Fruit fly (Drosophila melanogaster) whole organism, embryonic: ENCODE measurements around the gene RhoGDI.

Experiments
- Awh ChIP-seq: fragments of 200-800 bp; sonication (Bioruptor generic); IDR thresholded peaks from 2 replicates; pipeline ENCODE4, ENCODE4 v1.3.6; 2022; ENCODE audit warnings: missing biosample characterization, missing genetic modification characterization
- CG10267 ChIP-seq: fragments of 200-800 bp; sonication (Bioruptor generic); optimal IDR thresholded peaks from 2 replicates; lab custom pipeline; 2018; ENCODE audit warnings: missing biosample characterization, mild to moderate bottlenecking, missing genetic modification characterization, moderate library complexity
- CG15514 ChIP-seq: fragments of 200-800 bp; sonication (Bioruptor generic); optimal IDR thresholded peaks from 3 replicates; lab custom pipeline; 2017; ENCODE audit warnings: missing biosample characterization, missing genetic modification characterization, mild to moderate bottlenecking, moderate library complexity, missing genetic modification reagents
- CG16813 ChIP-seq: fragments of 200-800 bp; sonication (Bioruptor generic); IDR thresholded peaks from 3 replicates; pipeline ENCODE4 v1.3.6; 2022; ENCODE audit warnings: missing biosample characterization, missing genetic modification characterization; ENCODE audit not compliant: partially characterized antibody
- CG17359 ChIP-seq: fragments of 200-800 bp; sonication (Bioruptor generic); optimal IDR thresholded peaks from 3 replicates; lab custom pipeline; 2018; ENCODE audit warnings: missing biosample characterization, mild to moderate bottlenecking, missing genetic modification characterization, moderate library complexity
- CG17385 ChIP-seq: fragments of 200-800 bp; sonication (Bioruptor generic); optimal IDR thresholded peaks from 3 replicates; lab custom pipeline; 2018; ENCODE audit warnings: missing biosample characterization, mild to moderate bottlenecking, missing genetic modification characterization
- CG1832 ChIP-seq: fragments of 200-800 bp; sonication (Bioruptor generic); optimal IDR thresholded peaks from 2 replicates; lab custom pipeline; 2017; ENCODE audit warnings: missing biosample characterization, mild to moderate bottlenecking, missing genetic modification characterization, inconsistent platforms
- CG18599 ChIP-seq: fragments of 200-800 bp; sonication (Bioruptor generic); optimal IDR thresholded peaks from 3 replicates; lab custom pipeline; 2017; ENCODE audit warnings: missing biosample characterization, missing genetic modification characterization, mild to moderate bottlenecking, moderate library complexity, missing genetic modification reagents
- CG2116 ChIP-seq: fragments of 200-800 bp; sonication (Bioruptor generic); optimal IDR thresholded peaks from 3 replicates; lab custom pipeline; 2018; ENCODE audit warnings: missing biosample characterization, mild to moderate bottlenecking, missing genetic modification characterization
- CG2120 ChIP-seq: fragments of 200-800 bp; sonication (Bioruptor generic); optimal IDR thresholded peaks from 3 replicates; lab custom pipeline; 2016; ENCODE audit warnings: missing biosample characterization, missing genetic modification characterization
- CG30403 ChIP-seq: fragments of 200-800 bp; sonication (Bioruptor generic); optimal IDR thresholded peaks from 3 replicates; lab custom pipeline; 2016; ENCODE audit warnings: missing biosample characterization, missing genetic modification characterization
- CG33213 ChIP-seq: fragments of 200-800 bp; sonication (Bioruptor generic); optimal IDR thresholded peaks from 3 replicates; lab custom pipeline; 2016; ENCODE audit warnings: missing biosample characterization, missing genetic modification characterization
- CG3847 ChIP-seq: fragments of 200-800 bp; sonication (Bioruptor generic); IDR thresholded peaks from 2 replicates; pipeline ENCODE4 v1.3.6; 2022; ENCODE audit warnings: missing biosample characterization, missing genetic modification characterization
- CG3995 ChIP-seq: fragments of 200-800 bp; sonication (Bioruptor generic); optimal IDR thresholded peaks from 3 replicates; lab custom pipeline; 2016; ENCODE audit warnings: missing biosample characterization, missing genetic modification characterization
- CG42726 ChIP-seq: fragments of 200-800 bp; sonication (Bioruptor generic); IDR thresholded peaks from 2 replicates; pipeline ENCODE4 v1.3.6; 2022; ENCODE audit warnings: missing biosample characterization, missing genetic modification characterization; ENCODE audit not compliant: partially characterized antibody
- CG43689 ChIP-seq: fragments of 200-800 bp; sonication (Bioruptor generic); IDR thresholded peaks from 2 replicates; pipeline ENCODE4 v1.3.6; 2022; ENCODE audit warnings: missing biosample characterization, missing genetic modification characterization
- CG4617 ChIP-seq: fragments of 200-800 bp; sonication (Bioruptor generic); optimal IDR thresholded peaks from 3 replicates; lab custom pipeline; 2016; ENCODE audit warnings: missing biosample characterization, missing genetic modification characterization, borderline replicate concordance
- CG6791 ChIP-seq: fragments of 200-800 bp; sonication (Bioruptor generic); IDR thresholded peaks from 3 replicates; pipeline ENCODE4 v1.3.6; 2022; ENCODE audit warnings: missing biosample characterization, missing genetic modification characterization; ENCODE audit not compliant: partially characterized antibody
- CG7963 ChIP-seq: fragments of 200-800 bp; sonication (Bioruptor generic); IDR thresholded peaks from 3 replicates; pipeline ENCODE4 v1.3.6; 2022; ENCODE audit warnings: missing biosample characterization, missing genetic modification characterization; ENCODE audit not compliant: partially characterized antibody
- CG8290 ChIP-seq, 3 experiments: fragments of 200-800 bp; sonication (Bioruptor generic); optimal IDR thresholded peaks; 2 replicates each; lab custom pipeline; 2016 to 2019; ENCODE audit warnings: missing biosample characterization in 3 of 3, missing genetic modification characterization in 3 of 3, mild to moderate bottlenecking in 2 of 3, moderate library complexity in 1 of 3
- CG9932 ChIP-seq: fragments of 200-800 bp; sonication (Bioruptor generic); IDR thresholded peaks from 2 replicates; pipeline ENCODE4 v1.3.6; 2022; ENCODE audit warnings: missing biosample characterization, missing genetic modification characterization
- CHES-1-like ChIP-seq: fragments of 200-800 bp; sonication (Bioruptor generic); optimal IDR thresholded peaks from 2 replicates; lab custom pipeline; 2016; ENCODE audit warnings: missing biosample characterization, missing genetic modification characterization
- Dp ChIP-seq: fragments of 200-800 bp; sonication (Bioruptor generic); optimal IDR thresholded peaks from 2 replicates; lab custom pipeline; 2018; ENCODE audit warnings: missing biosample characterization, mild to moderate bottlenecking, missing genetic modification characterization, moderate library complexity
- HmgD ChIP-seq: fragments of 200-800 bp; sonication (Bioruptor generic); optimal IDR thresholded peaks from 3 replicates; lab custom pipeline; 2016; ENCODE audit warnings: missing biosample characterization, missing genetic modification characterization
- HmgZ ChIP-seq: fragments of 200-800 bp; sonication (Bioruptor generic); optimal IDR thresholded peaks from 2 replicates; lab custom pipeline; 2018; ENCODE audit warnings: missing biosample characterization, mild to moderate bottlenecking, missing genetic modification characterization
- Lhr ChIP-seq: fragments of 200-800 bp; sonication (Bioruptor generic); optimal IDR thresholded peaks from 3 replicates; lab custom pipeline; 2017; ENCODE audit warnings: mild to moderate bottlenecking, missing biosample characterization, missing genetic modification reagents, missing genetic modification characterization
- MESR4 ChIP-seq: fragments of 200-800 bp; sonication (Bioruptor generic); optimal IDR thresholded peaks from 2 replicates; lab custom pipeline; 2018; ENCODE audit warnings: missing biosample characterization, mild to moderate bottlenecking, missing genetic modification characterization, moderate library complexity
- Opbp ChIP-seq: fragments of 200-800 bp; sonication (Bioruptor generic); IDR thresholded peaks from 3 replicates; pipeline ENCODE4 v1.3.6; 2022; ENCODE audit warnings: missing biosample characterization, missing genetic modification characterization; ENCODE audit not compliant: partially characterized antibody
- Rfx ChIP-seq: fragments of 200-800 bp; sonication (Bioruptor generic); IDR thresholded peaks from 2 replicates; pipeline ENCODE4 v1.3.6; 2022; ENCODE audit warnings: missing biosample characterization, missing genetic modification characterization
- Scr ChIP-seq: fragments of 200-800 bp; sonication (Bioruptor generic); IDR thresholded peaks from 2 replicates; pipeline ENCODE4 v1.3.6; 2022; ENCODE audit warnings: missing biosample characterization, missing genetic modification characterization; ENCODE audit not compliant: partially characterized antibody
- Sry-δ ChIP-seq: fragments of 200-800 bp; sonication (Bioruptor generic); optimal IDR thresholded peaks from 2 replicates; lab custom pipeline; 2016; ENCODE audit warnings: missing biosample characterization, missing genetic modification characterization
- Ssrp ChIP-seq: fragments of 200-800 bp; sonication (Bioruptor generic); optimal IDR thresholded peaks from 2 replicates; lab custom pipeline; 2018; ENCODE audit warnings: missing biosample characterization, mild to moderate bottlenecking, missing genetic modification characterization, moderate library complexity
- TFAM ChIP-seq: fragments of 200-800 bp; sonication (Bioruptor generic); optimal IDR thresholded peaks from 2 replicates; lab custom pipeline; 2017; ENCODE audit warnings: missing biosample characterization, missing genetic modification characterization, inconsistent platforms
- Xbp1 ChIP-seq: fragments of 200-800 bp; sonication (Bioruptor generic); optimal IDR thresholded peaks from 3 replicates; lab custom pipeline; 2016; ENCODE audit warnings: missing biosample characterization, mild to moderate bottlenecking, missing genetic modification characterization
- YL-1 ChIP-seq: fragments of 200-800 bp; sonication (Bioruptor generic); optimal IDR thresholded peaks from 3 replicates; lab custom pipeline; 2017; ENCODE audit warnings: missing biosample characterization, mild to moderate bottlenecking, missing genetic modification characterization
- chm ChIP-seq: fragments of 200-800 bp; sonication (Bioruptor generic); IDR thresholded peaks from 2 replicates; pipeline ENCODE4 v1.3.6; 2022; ENCODE audit warnings: missing biosample characterization, missing genetic modification characterization
- da ChIP-seq: fragments of 200-800 bp; sonication (Bioruptor generic); optimal IDR thresholded peaks from 2 replicates; lab custom pipeline; 2016; ENCODE audit warnings: missing biosample characterization, missing genetic modification characterization
- dm ChIP-seq: fragments of 200-800 bp; sonication (Bioruptor generic); optimal IDR thresholded peaks from 3 replicates; lab custom pipeline; 2016; ENCODE audit warnings: missing biosample characterization, missing genetic modification characterization
- dpn ChIP-seq, 2 experiments: fragments of 200-800 bp; sonication (Bioruptor generic); optimal IDR thresholded peaks; 3 replicates each; lab custom pipeline; 2016; ENCODE audit warnings: missing biosample characterization in 2 of 2, missing genetic modification characterization in 2 of 2
- gcm2 ChIP-seq: fragments of 200-800 bp; sonication (Bioruptor generic); optimal IDR thresholded peaks from 2 replicates; lab custom pipeline; 2016; ENCODE audit warnings: missing biosample characterization, missing genetic modification characterization
- jumu ChIP-seq: fragments of 200-800 bp; sonication (Bioruptor generic); optimal IDR thresholded peaks from 3 replicates; lab custom pipeline; 2016; ENCODE audit warnings: missing biosample characterization, missing genetic modification characterization
- luna ChIP-seq: fragments of 200-800 bp; sonication (Bioruptor generic); optimal IDR thresholded peaks from 2 replicates; lab custom pipeline; 2016; ENCODE audit warnings: missing biosample characterization, missing genetic modification characterization
- phol ChIP-seq: fragments of 200-800 bp; sonication (Bioruptor generic); optimal IDR thresholded peaks from 3 replicates; lab custom pipeline; 2018; ENCODE audit warnings: missing biosample characterization, mild to moderate bottlenecking, missing genetic modification characterization, moderate library complexity
- pita ChIP-seq: fragments of 200-800 bp; sonication (Bioruptor generic); optimal IDR thresholded peaks from 2 replicates; lab custom pipeline; 2017; ENCODE audit warnings: missing biosample characterization, mild to moderate bottlenecking, missing genetic modification characterization
- pzg ChIP-seq: fragments of 200-800 bp; sonication (Bioruptor generic); optimal IDR thresholded peaks from 3 replicates; lab custom pipeline; 2018; ENCODE audit warnings: missing biosample characterization, mild to moderate bottlenecking, missing genetic modification characterization, moderate library complexity
- ssp ChIP-seq: fragments of 200-800 bp; sonication (Bioruptor generic); IDR thresholded peaks from 2 replicates; pipeline ENCODE4 v1.3.6; 2022; ENCODE audit warnings: missing biosample characterization, missing genetic modification characterization
- trem ChIP-seq: fragments of 200-800 bp; optimal IDR thresholded peaks from 3 replicates; lab custom pipeline; 2019; ENCODE audit warnings: missing biosample characterization, mild to moderate bottlenecking, missing genetic modification characterization, moderate library complexity
- ttk ChIP-seq: fragments of 200-800 bp; sonication (Bioruptor generic); IDR thresholded peaks from 2 replicates; pipeline ENCODE4 v2.1.2; 2022; ENCODE audit warnings: missing biosample characterization, missing genetic modification characterization
- wek ChIP-seq: fragments of 200-800 bp; sonication (Bioruptor generic); optimal IDR thresholded peaks from 3 replicates; lab custom pipeline; 2018; ENCODE audit warnings: missing biosample characterization, mild to moderate bottlenecking, missing genetic modification characterization, moderate library complexity

RhoGDI gene

DNA sequence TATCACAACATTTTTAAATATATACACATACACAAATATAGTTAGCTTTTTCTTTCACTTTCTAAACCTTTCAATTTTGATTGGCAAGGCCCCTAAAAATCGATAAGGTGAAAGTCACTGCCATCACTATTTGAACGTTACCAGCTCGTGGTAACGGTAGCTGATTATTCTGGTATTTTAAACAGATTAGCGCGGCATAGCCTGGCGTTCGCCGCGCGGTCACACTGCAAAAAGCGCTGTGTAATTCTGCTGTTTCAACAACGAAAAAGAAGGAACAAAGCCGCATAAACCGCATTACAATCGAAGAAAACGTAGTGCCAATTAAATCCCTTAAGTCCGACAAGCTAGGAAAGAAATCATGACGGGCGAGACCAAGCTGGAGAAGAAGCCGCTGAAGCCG, 13.7 kb upstream of the RhoGDI start, which contains the start of gene Rpn1 (continued):
- TF ChIP-seq CG7963 (GFP tag; lab: Robert Waterston, UW), result no peak
- TF ChIP-seq CG30403 (GFP tag; lab: Kevin White, UChicago), result peak; percentile 16
- peak; percentile 49 for TF ChIP-seq ssp (GFP tag; lab: Robert Waterston, UW)
- TF ChIP-seq CG2120 (GFP tag; lab: Kevin White, UChicago), result peak; percentile 52
- peak; percentile 60; the same call in 2 of the 3 replicates for TF ChIP-seq CG16813 (GFP tag; lab: Robert Waterston, UW)
- TF ChIP-seq HmgD (GFP tag; lab: Kevin White, UChicago), result peak; percentile 67
- peak; percentile 76 for TF ChIP-seq Opbp (GFP tag; lab: Robert Waterston, UW)
- peak; percentile 4 for TF ChIP-seq CHES-1-like (GFP tag; lab: Kevin White, UChicago)
- peak; percentile 52 for TF ChIP-seq dm (GFP tag; lab: Kevin White, UChicago)
- TF ChIP-seq CG4617, result peak; percentile 92
- TF ChIP-seq CG8290 (GFP tag; optimal IDR thresholded peaks at IDR 0.05; lab: Kevin White, UChicago), result peak; percentile 30
- TF ChIP-seq CG8290 (tag; optimal IDR thresholded peaks at IDR 0.05; lab: Kevin White, UChicago), result no peak
- TF ChIP-seq CG15514, result peak; percentile 76
- TF ChIP-seq CG17385 (GFP tag; lab: Kevin White, UChicago), result no peak
- TF ChIP-seq gcm2 (GFP tag; lab: Kevin White, UChicago), result no peak
- peak; percentile 53 for TF ChIP-seq YL-1 (GFP tag; lab: Kevin White, UChicago)
- TF ChIP-seq MESR4 (GFP tag; lab: Kevin White, UChicago), result peak; percentile 87
- TF ChIP-seq CG43689 (GFP tag; lab: Robert Waterston, UW), result no peak
- peak; percentile 48 for TF ChIP-seq Xbp1 (GFP tag; lab: Kevin White, UChicago)
- no peak for TF ChIP-seq luna (GFP tag; lab: Kevin White, UChicago)
- peak; percentile 4 for TF ChIP-seq jumu (GFP tag; lab: Kevin White, UChicago)
- TF ChIP-seq wek (GFP tag; lab: Kevin White, UChicago), result no peak
- TF ChIP-seq HmgZ (tag; lab: Kevin White, UChicago), result peak; percentile 74
- TF ChIP-seq chm, result no peak
- peak; percentile 96 for TF ChIP-seq pzg (GFP tag; lab: Kevin White, UChicago)
- TF ChIP-seq CG3847 (GFP tag; lab: Robert Waterston, UW), result peak; percentile 43
- TF ChIP-seq CG10267, result peak; percentile 17
- peak; percentile 26 for TF ChIP-seq trem (tag; lab: Kevin White, UChicago)
- TF ChIP-seq CG33213 (GFP tag; lab: Kevin White, UChicago), result peak; percentile 37
- TF ChIP-seq pita (GFP tag; lab: Kevin White, UChicago), result no peak
- TF ChIP-seq Awh (GFP tag; lab: Robert Waterston, UW), result no peak
- TF ChIP-seq Rfx (GFP tag; lab: Robert Waterston, UW), result peak; percentile 60
- TF ChIP-seq CG9932 (GFP tag; lab: Robert Waterston, UW), result peak; percentile 66
- TF ChIP-seq dpn (GFP tag; optimal IDR thresholded peaks at IDR 0.05; lab: Kevin White, UChicago), result peak; percentile 1 to 30
- TF ChIP-seq Ssrp (tag; lab: Kevin White, UChicago), result no peak
- TF ChIP-seq CG6791 (GFP tag; lab: Robert Waterston, UW), result peak; percentile 62; the same call in 1 of the 3 replicates
- TF ChIP-seq ttk (GFP tag; lab: Robert Waterston, UW), result no peak
- peak; percentile 89 for TF ChIP-seq Sry-δ (GFP tag; lab: Kevin White, UChicago)
- TF ChIP-seq Dp (GFP tag; lab: Kevin White, UChicago), result peak; percentile 81
- peak; percentile 71 for TF ChIP-seq Lhr (GFP tag; lab: Kevin White, UChicago)
- TF ChIP-seq Scr, result peak; percentile 59
- peak; percentile 98 for TF ChIP-seq CG3995 (GFP tag; lab: Kevin White, UChicago)
- TF ChIP-seq TFAM, result no peak
- peak; percentile 39 for TF ChIP-seq phol (tag; lab: Kevin White, UChicago)
- no peak for TF ChIP-seq CG1832
- TF ChIP-seq CG18599 (GFP tag; lab: Kevin White, UChicago), result no peak
- peak; percentile 49; the same call in 1 of the 2 replicates for TF ChIP-seq CG42726
- no peak for TF ChIP-seq da
- peak; percentile 77 for TF ChIP-seq CG2116 (GFP tag; lab: Kevin White, UChicago)
- TF ChIP-seq CG17359, result no peak
